Fruit fly (Drosophila melanogaster) whole organism, prepupa: ENCODE measurements around the gene CG31740.
A peak's percentile ranks its signal among the peaks of the same experiment; 100 is the strongest.

Experiments
- CG10631 ChIP-seq: fragments of 200-800 bp; sonication (Bioruptor generic); optimal IDR thresholded peaks from 2 replicates; lab custom pipeline; 2016; ENCODE audit warnings: missing biosample characterization, missing genetic modification characterization
- CG10669 ChIP-seq: fragments of 200-800 bp; sonication (Bioruptor generic); optimal IDR thresholded peaks from 3 replicates; lab custom pipeline; 2018; ENCODE audit warnings: missing biosample characterization, mild to moderate bottlenecking, missing genetic modification characterization, moderate library complexity
- CG1621 ChIP-seq: fragments of 200-800 bp; sonication (Bioruptor generic); optimal IDR thresholded peaks from 3 replicates; lab custom pipeline; 2018; ENCODE audit warnings: missing biosample characterization, mild to moderate bottlenecking, missing genetic modification characterization
- CG3032 ChIP-seq: fragments of 200-800 bp; optimal IDR thresholded peaks from 2 replicates; lab custom pipeline; 2019; ENCODE audit warnings: missing biosample characterization, mild to moderate bottlenecking, missing genetic modification characterization, moderate library complexity
- CG31627 ChIP-seq: fragments of 200-800 bp; sonication (Bioruptor generic); optimal IDR thresholded peaks from 3 replicates; lab custom pipeline; 2016; ENCODE audit warnings: missing biosample characterization, missing genetic modification characterization
- CG32006 ChIP-seq: fragments of 200-800 bp; sonication (Bioruptor generic); optimal IDR thresholded peaks from 3 replicates; lab custom pipeline; 2017; ENCODE audit warnings: missing biosample characterization, mild to moderate bottlenecking, missing genetic modification characterization
- CG34406 ChIP-seq: fragments of 200-800 bp; sonication (Bioruptor generic); optimal IDR thresholded peaks from 3 replicates; lab custom pipeline; 2016; ENCODE audit warnings: missing biosample characterization, missing genetic modification characterization
- CG4318 ChIP-seq: fragments of 200-800 bp; sonication (Bioruptor generic); optimal IDR thresholded peaks from 3 replicates; lab custom pipeline; 2017; ENCODE audit warnings: missing biosample characterization, mild to moderate bottlenecking, missing genetic modification characterization
- CG6163 ChIP-seq: fragments of 200-800 bp; sonication (Bioruptor generic); IDR thresholded peaks from 3 replicates; pipeline ENCODE4 v1.3.6; 2022; ENCODE audit warnings: missing biosample characterization, missing genetic modification characterization
- CG6276 ChIP-seq: fragments of 200-800 bp; sonication (Bioruptor generic); optimal IDR thresholded peaks from 2 replicates; lab custom pipeline; 2017; ENCODE audit warnings: missing biosample characterization, mild to moderate bottlenecking, missing genetic modification characterization
- CG6808 ChIP-seq: fragments of 200-800 bp; sonication (Bioruptor generic); optimal IDR thresholded peaks from 3 replicates; lab custom pipeline; 2017; ENCODE audit warnings: missing biosample characterization, missing genetic modification characterization, mild to moderate bottlenecking, moderate library complexity, missing genetic modification reagents
- CG6854 ChIP-seq: fragments of 200-800 bp; sonication (Bioruptor generic); optimal IDR thresholded peaks from 2 replicates; lab custom pipeline; 2017; ENCODE audit warnings: missing biosample characterization, mild to moderate bottlenecking, missing genetic modification characterization
- CG8632 ChIP-seq: fragments of 200-800 bp; sonication (Bioruptor generic); optimal IDR thresholded peaks from 3 replicates; lab custom pipeline; 2016; ENCODE audit warnings: missing biosample characterization, missing genetic modification characterization
- Eip75B ChIP-seq: fragments of 200-800 bp; sonication (Bioruptor generic); optimal IDR thresholded peaks from 3 replicates; lab custom pipeline; 2016; ENCODE audit warnings: missing biosample characterization, missing genetic modification characterization
- Eip78C ChIP-seq: fragments of 200-800 bp; sonication (Bioruptor generic); peaks from one replicate; lab custom pipeline; 2016; ENCODE audit warnings: missing biosample characterization, missing genetic modification characterization
- Eip93F ChIP-seq: fragments of 200-800 bp; sonication (Bioruptor generic); optimal IDR thresholded peaks from 2 replicates; lab custom pipeline; 2016; ENCODE audit warnings: missing biosample characterization, mild to moderate bottlenecking, missing genetic modification characterization
- Ets21C ChIP-seq: fragments of 200-800 bp; sonication (Bioruptor generic); optimal IDR thresholded peaks from 3 replicates; lab custom pipeline; 2016; ENCODE audit warnings: missing biosample characterization, missing genetic modification characterization
- Gug ChIP-seq: fragments of 200-800 bp; sonication (Bioruptor generic); IDR thresholded peaks from 2 replicates; pipeline ENCODE4 v1.3.6; 2022; ENCODE audit warnings: missing biosample characterization, missing genetic modification characterization
- Hr38 ChIP-seq: sonication (Bioruptor generic); optimal IDR thresholded peaks from 2 replicates; lab custom pipeline; 2016; ENCODE audit warnings: missing biosample characterization, missing genetic modification characterization
- Met ChIP-seq: fragments of 200-800 bp; sonication (Bioruptor generic); optimal IDR thresholded peaks from 3 replicates; lab custom pipeline; 2016; ENCODE audit warnings: missing biosample characterization, missing genetic modification characterization
- Smox ChIP-seq: fragments of 200-800 bp; sonication (Bioruptor generic); optimal IDR thresholded peaks from 3 replicates; lab custom pipeline; 2016; ENCODE audit warnings: missing biosample characterization, missing genetic modification characterization
- Sox102F ChIP-seq: fragments of 200-800 bp; sonication (Bioruptor generic); optimal IDR thresholded peaks from 2 replicates; lab custom pipeline; 2016; ENCODE audit warnings: missing biosample characterization, mild to moderate bottlenecking, missing genetic modification characterization
- Sox15 ChIP-seq: fragments of 200-800 bp; sonication (Bioruptor generic); optimal IDR thresholded peaks from 3 replicates; lab custom pipeline; 2016; ENCODE audit warnings: missing biosample characterization, missing genetic modification characterization
- achi ChIP-seq: fragments of 200-800 bp; sonication (Bioruptor generic); optimal IDR thresholded peaks from 3 replicates; lab custom pipeline; 2016; ENCODE audit warnings: missing biosample characterization, missing genetic modification characterization
- dac ChIP-seq: fragments of 200-800 bp; sonication (Bioruptor generic); optimal IDR thresholded peaks from 2 replicates; lab custom pipeline; 2017; ENCODE audit warnings: missing biosample characterization, mild to moderate bottlenecking, missing genetic modification characterization
- dsx ChIP-seq: fragments of 200-800 bp; optimal IDR thresholded peaks from 3 replicates; lab custom pipeline; 2019; ENCODE audit warnings: missing biosample characterization, mild to moderate bottlenecking, missing genetic modification characterization, moderate library complexity; ENCODE audit not compliant: poor library complexity, severe bottlenecking
- eg ChIP-seq: fragments of 200-800 bp; sonication (Bioruptor generic); IDR thresholded peaks from 3 replicates; pipeline ENCODE4 v1.3.6; 2022; ENCODE audit warnings: missing biosample characterization, missing genetic modification characterization
- esn ChIP-seq: fragments of 200-800 bp; sonication (Bioruptor generic); optimal IDR thresholded peaks from 2 replicates; lab custom pipeline; 2016; ENCODE audit warnings: missing biosample characterization, mild to moderate bottlenecking, missing genetic modification characterization, moderate library complexity
- fd59A ChIP-seq: fragments of 200-800 bp; sonication (Bioruptor generic); optimal IDR thresholded peaks from 2 replicates; lab custom pipeline; 2017; ENCODE audit warnings: missing biosample characterization, mild to moderate bottlenecking, missing genetic modification characterization, missing genetic modification reagents
- fd85E ChIP-seq: fragments of 200-800 bp; sonication (Bioruptor generic); optimal IDR thresholded peaks from 3 replicates; lab custom pipeline; 2016; ENCODE audit warnings: missing biosample characterization, missing genetic modification characterization
- lz ChIP-seq: fragments of 200-800 bp; sonication (Bioruptor generic); optimal IDR thresholded peaks from 3 replicates; lab custom pipeline; 2016; ENCODE audit warnings: missing biosample characterization, missing genetic modification characterization
- net ChIP-seq: fragments of 200-800 bp; sonication (Bioruptor generic); optimal IDR thresholded peaks from 3 replicates; lab custom pipeline; 2016; ENCODE audit warnings: missing biosample characterization, missing genetic modification characterization
- pdm3 ChIP-seq: fragments of 200-800 bp; sonication (Bioruptor generic); optimal IDR thresholded peaks from 3 replicates; lab custom pipeline; 2016; ENCODE audit warnings: missing biosample characterization, missing genetic modification characterization
- salr ChIP-seq, 2 experiments: fragments of 200-800 bp; sonication (Bioruptor generic); optimal IDR thresholded peaks; 3 replicates each; lab custom pipeline; 2016 to 2018; ENCODE audit warnings: missing biosample characterization in 2 of 2, missing genetic modification characterization in 2 of 2, mild to moderate bottlenecking in 1 of 2
- ss ChIP-seq, 2 experiments: fragments of 200-800 bp; sonication (Bioruptor generic); optimal IDR thresholded peaks; 2 replicates in 1 of 2; 3 replicates in 1 of 2; lab custom pipeline; 2017 to 2018; ENCODE audit warnings: mild to moderate bottlenecking in 2 of 2, missing biosample characterization in 2 of 2, missing genetic modification characterization in 2 of 2, moderate library complexity in 1 of 2
- svp ChIP-seq: fragments of 200-800 bp; sonication (Bioruptor generic); peaks from one replicate; lab custom pipeline; 2016; ENCODE audit warnings: missing biosample characterization, missing genetic modification characterization
- vri ChIP-seq: fragments of 200-800 bp; sonication (Bioruptor generic); optimal IDR thresholded peaks from 3 replicates; lab custom pipeline; 2016; ENCODE audit warnings: missing biosample characterization, mild to moderate bottlenecking, missing genetic modification characterization

CG31740 gene

DNA sequence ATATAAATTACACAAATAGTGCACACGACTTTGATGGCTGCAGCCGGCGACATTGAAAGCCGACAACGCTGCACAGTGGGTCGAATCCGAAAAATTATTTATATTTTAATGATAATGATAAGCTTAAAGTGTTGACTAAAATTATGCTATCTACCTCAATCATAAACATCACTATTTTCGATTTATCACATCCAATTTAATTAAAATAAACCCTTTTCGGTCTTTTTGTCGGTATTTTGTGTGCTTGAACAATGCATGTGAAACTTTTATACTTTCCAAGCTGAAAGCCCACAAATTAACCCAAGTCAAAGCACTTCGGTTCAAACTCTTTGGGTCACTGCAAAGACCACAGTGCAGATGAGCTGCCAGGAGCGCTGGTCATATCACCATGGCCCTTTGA lies 3.3 kb upstream of the CG31740 start (continued):
- TF ChIP-seq Sox15 (GFP tag; lab: Kevin White, UChicago) (no peak), eg (peak; percentile 61; the same call in 2 of the 3 replicates), Eip78C (GFP tag; lab: Kevin White, UChicago) (peak; percentile 90), CG10669 (GFP tag; lab: Kevin White, UChicago) (peak; percentile 5), Smox (no peak), CG34406 (peak; percentile 23), CG1621 (tag; lab: Kevin White, UChicago) (no peak), CG10631 (GFP tag; lab: Kevin White, UChicago) (peak; percentile 47), dac (GFP tag; lab: Kevin White, UChicago) (peak; percentile 75), CG6276 (GFP tag; lab: Kevin White, UChicago) (peak; percentile 73), CG32006 (GFP tag; lab: Kevin White, UChicago) (peak; percentile 93), Met (GFP tag; lab: Kevin White, UChicago) (peak; percentile 14), Ets21C (no peak), Sox102F (GFP tag; lab: Kevin White, UChicago) (no peak), Gug (peak; percentile 39; the same call in 1 of the 2 replicates), vri (GFP tag; lab: Kevin White, UChicago) (no peak), CG31627 (GFP tag; lab: Kevin White, UChicago) (no peak), lz (GFP tag; lab: Kevin White, UChicago) (peak; percentile 22), dsx (GFP tag; lab: Kevin White, UChicago) (no peak)

DNA sequence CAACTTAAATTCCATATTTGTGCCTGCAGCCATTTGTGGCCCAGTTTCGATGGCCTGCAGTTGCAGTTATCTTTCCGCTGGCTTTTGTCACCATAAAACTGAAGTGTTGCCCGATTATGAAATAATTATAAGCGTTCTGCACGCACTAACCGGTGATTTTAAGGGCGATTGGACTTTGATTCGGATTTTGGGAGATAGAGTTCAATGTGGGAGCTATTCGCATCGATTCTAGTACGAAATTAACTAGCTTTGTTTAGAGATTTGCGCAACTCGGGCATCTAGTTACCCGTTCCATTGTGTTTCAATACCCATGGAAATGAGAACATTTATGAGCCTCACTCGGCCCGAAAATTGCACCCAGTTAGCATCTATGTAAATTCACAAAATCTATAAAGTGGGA lies 2.4 kb upstream of the CG31740 start, which contains the start of gene CG5693:
TSS of gene CG5693 (plus strand) at position 301 of the 400 bp plus-strand sequence.
- TF ChIP-seq Hr38 (GFP tag; lab: Kevin White, UChicago) (no peak), fd59A (GFP tag; lab: Kevin White, UChicago) (no peak)

dm6 chr2L:18007060-18007459 lies 1.7 kb upstream of the CG31740 start, which contains the start of gene CG42659:
Gene CG42659, plus strand, starts transcription at chr2L:18007360.
- TF ChIP-seq ss (GFP tag; optimal IDR thresholded peaks at IDR 0.05; lab: Kevin White, UChicago) (no peak), CG6854 (GFP tag; lab: Kevin White, UChicago) (no peak), esn (GFP tag; lab: Kevin White, UChicago) (no peak), Sox102F (GFP tag; lab: Kevin White, UChicago) (no peak), fd59A (GFP tag; lab: Kevin White, UChicago) (no peak), Smox (no peak), pdm3 (GFP tag; lab: Kevin White, UChicago) (no peak), CG10631 (GFP tag; lab: Kevin White, UChicago) (no peak), CG6276 (GFP tag; lab: Kevin White, UChicago) (no peak), Eip75B (GFP tag; lab: Kevin White, UChicago) (no peak), Eip93F (GFP tag; lab: Kevin White, UChicago) (no peak), svp (GFP tag; lab: Kevin White, UChicago) (no peak), lz (GFP tag; lab: Kevin White, UChicago) (no peak), CG3032 (tag; lab: Kevin White, UChicago) (no peak), CG10669 (GFP tag; lab: Kevin White, UChicago) (no peak), CG8632 (no peak), Ets21C (no peak), fd85E (GFP tag; lab: Kevin White, UChicago) (no peak), eg (no peak)

- TF ChIP-seq salr (GFP tag; optimal IDR thresholded peaks at IDR 0.05; lab: Kevin White, UChicago) (no peak), Hr38 (GFP tag; lab: Kevin White, UChicago) (no peak), CG6276 (GFP tag; lab: Kevin White, UChicago) (no peak), lz (GFP tag; lab: Kevin White, UChicago) (no peak), CG4318 (GFP tag; lab: Kevin White, UChicago) (no peak), CG32006 (GFP tag; lab: Kevin White, UChicago) (no peak), net (GFP tag; lab: Kevin White, UChicago) (no peak), CG6808 (no peak), CG31627 (GFP tag; lab: Kevin White, UChicago) (no peak), CG6163 (no peak), pdm3 (GFP tag; lab: Kevin White, UChicago) (no peak), CG8632 (no peak), achi (GFP tag; lab: Kevin White, UChicago) (no peak)
These were observed 1.1 kb upstream of the CG31740 start, which contains the start of the genes CG42634 and CG42635 for dm6 chr2L:18007635-18008034. Gene CG42634, plus strand, starts transcription at chr2L:18007935. Gene CG42635, plus strand, starts transcription at chr2L:18007935.
